Worm (Caenorhabditis elegans) whole organism, midembryonic: Measurements from ENCODE around the gene pho-13.

ENCODE experiments used
- T22C8.4 ChIP-seq: fragments of 200-800 bp; sonication (Bioruptor generic); IDR thresholded peaks from 2 replicates; pipeline ENCODE4 v1.3.6; 2022; ENCODE audit warnings: missing genetic modification characterization, missing compliant biosample characterization
- flt-1 ChIP-seq: fragments of 200-800 bp; sonication (Bioruptor generic); IDR thresholded peaks from 2 replicates; pipeline ENCODE4 v1.3.6; 2022; ENCODE audit warnings: missing genetic modification characterization, missing compliant biosample characterization
- ref-1 ChIP-seq: fragments of 200-800 bp; sonication (Bioruptor generic); conservative IDR thresholded peaks from 2 replicates; pipeline ENCODE4 v1.3.6; 2022; ENCODE audit warnings: missing genetic modification reagents, missing genetic modification characterization, missing compliant biosample characterization
- ztf-23 ChIP-seq: fragments of 200-800 bp; sonication (Bioruptor generic); IDR thresholded peaks from 2 replicates; pipeline ENCODE4 v1.3.6; 2022; ENCODE audit warnings: missing genetic modification reagents, missing genetic modification characterization, missing compliant biosample characterization

DNA sequence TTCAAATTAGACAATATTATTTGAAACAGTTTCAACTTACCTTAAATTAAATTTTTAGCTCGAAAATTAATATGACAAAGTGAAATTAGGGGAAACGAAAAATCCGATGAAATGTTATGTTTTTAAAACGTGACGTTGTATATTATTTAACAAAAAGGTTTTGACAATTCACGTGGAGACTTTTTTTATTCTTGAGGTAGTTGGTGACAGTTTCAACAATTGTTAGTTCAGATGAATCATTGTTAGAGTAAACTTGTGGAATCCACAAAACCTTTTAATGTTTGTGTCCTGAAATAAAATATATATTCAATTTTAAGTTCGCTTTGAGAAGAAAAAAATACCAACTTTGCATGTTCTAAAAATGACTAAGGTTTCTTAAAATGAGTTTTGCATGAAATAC is 47.3 kb downstream of the pho-13 start, which contains the start of gene fut-1:
- TF ChIP-seq T22C8.4 (GFP tag; lab: Robert Waterston, UW) (no peak), ref-1 (no peak), ztf-23 (GFP tag; lab: Robert Waterston, UW) (no peak), flt-1 (no peak)
